Worm (Caenorhabditis elegans) whole organism, late embryonic: Measurements from ENCODE around the gene lgc-23.

ENCODE experiments used
- C38D4.7 ChIP-seq: fragments of 200-800 bp; sonication (Bioruptor generic); optimal IDR thresholded peaks from 2 replicates; lab custom pipeline; 2018; ENCODE audit warnings: mild to moderate bottlenecking, missing genetic modification characterization, moderate library complexity, missing compliant biosample characterization
- K02D7.2 ChIP-seq: sonication (generic microtip); optimal IDR thresholded peaks from 2 replicates; lab custom pipeline; 2017; ENCODE audit warnings: mild to moderate bottlenecking, missing genetic modification characterization, missing compliant biosample characterization
- K09A11.1 ChIP-seq: sonication (generic microtip); optimal IDR thresholded peaks from 2 replicates; lab custom pipeline; 2017; ENCODE audit warnings: antibody characterized with exemption, mild to moderate bottlenecking, missing genetic modification characterization, missing compliant biosample characterization; ENCODE audit not compliant: insufficient read depth
- T23F11.4 ChIP-seq: fragments of 200-800 bp; sonication (Bioruptor generic); optimal IDR thresholded peaks from 2 replicates; lab custom pipeline; 2018; ENCODE audit warnings: mild to moderate bottlenecking, missing genetic modification characterization, missing compliant biosample characterization
- Y22D7AL.16 ChIP-seq: sonication (generic microtip); optimal IDR thresholded peaks from 2 replicates; lab custom pipeline; 2016; ENCODE audit warnings: missing genetic modification characterization, missing compliant biosample characterization
- ama-1 ChIP-seq: fragments of 150-350 bp; optimal IDR thresholded peaks from 2 replicates; lab custom pipeline; 2014
- ceh-14 ChIP-seq: sonication (generic microtip); optimal IDR thresholded peaks from 2 replicates; lab custom pipeline; 2016; ENCODE audit warnings: missing genotype, missing genetic modification characterization, missing compliant biosample characterization
- ceh-19 ChIP-seq: fragments of 200-800 bp; sonication (Bioruptor generic); optimal IDR thresholded peaks from 2 replicates; lab custom pipeline; 2018; ENCODE audit warnings: mild to moderate bottlenecking, missing genetic modification characterization, missing compliant biosample characterization
- ceh-22 ChIP-seq: sonication (generic microtip); optimal IDR thresholded peaks from 2 replicates; lab custom pipeline; 2017; ENCODE audit warnings: missing biosample characterization, missing genetic modification characterization
- ceh-30 ChIP-seq: fragments of 150-350 bp; optimal IDR thresholded peaks from 2 replicates; lab custom pipeline; 2014; ENCODE audit warnings: missing biosample characterization, missing genetic modification characterization
- ceh-31 ChIP-seq: sonication (generic microtip); optimal IDR thresholded peaks from 2 replicates; lab custom pipeline; 2016; ENCODE audit warnings: missing genetic modification characterization, missing compliant biosample characterization
- ceh-34 ChIP-seq: sonication (generic microtip); optimal IDR thresholded peaks from 2 replicates; lab custom pipeline; 2016; ENCODE audit warnings: mild to moderate bottlenecking, missing genetic modification characterization, missing compliant biosample characterization
- ceh-48 ChIP-seq: sonication (generic microtip); optimal IDR thresholded peaks from 2 replicates; lab custom pipeline; 2016; ENCODE audit warnings: missing genetic modification characterization, inconsistent platforms, missing compliant biosample characterization
- ceh-6 ChIP-seq: fragments of 200-800 bp; sonication (Bioruptor generic); optimal IDR thresholded peaks from 2 replicates; lab custom pipeline; 2018; ENCODE audit warnings: mild to moderate bottlenecking, missing genetic modification characterization, missing compliant biosample characterization
- ceh-9 ChIP-seq: sonication (generic microtip); optimal IDR thresholded peaks from 2 replicates; lab custom pipeline; 2016; ENCODE audit warnings: mild to moderate bottlenecking, missing genetic modification characterization, inconsistent platforms, missing compliant biosample characterization
- dmd-4 ChIP-seq: sonication (generic microtip); optimal IDR thresholded peaks from 2 replicates; lab custom pipeline; 2016; ENCODE audit warnings: borderline replicate concordance, missing genetic modification characterization, missing compliant biosample characterization
- dve-1 ChIP-seq: sonication (generic microtip); optimal IDR thresholded peaks from 2 replicates; lab custom pipeline; 2017; ENCODE audit warnings: antibody characterized with exemption, mild to moderate bottlenecking, missing genetic modification characterization, missing compliant biosample characterization
- elt-2 ChIP-seq: sonication (generic microtip); optimal IDR thresholded peaks from 2 replicates; lab custom pipeline; 2016; ENCODE audit warnings: missing genetic modification reagents, missing genetic modification characterization, missing compliant biosample characterization
- elt-4 ChIP-seq: sonication (generic microtip); optimal IDR thresholded peaks from 2 replicates; lab custom pipeline; 2016; ENCODE audit warnings: missing genetic modification characterization, missing compliant biosample characterization
- ets-4 ChIP-seq: sonication (generic microtip); optimal IDR thresholded peaks from 2 replicates; lab custom pipeline; 2016; ENCODE audit warnings: missing genetic modification characterization, missing compliant biosample characterization
- eyg-1 ChIP-seq: sonication (generic microtip); optimal IDR thresholded peaks from 2 replicates; lab custom pipeline; 2016; ENCODE audit warnings: missing genotype, missing genetic modification characterization, missing compliant biosample characterization
- fkh-10 ChIP-seq: fragments of 150-350 bp; optimal IDR thresholded peaks from 2 replicates; lab custom pipeline; 2014; ENCODE audit warnings: missing biosample characterization, missing genetic modification reagents, missing genetic modification characterization
- gmeb-2 ChIP-seq: sonication (generic microtip); optimal IDR thresholded peaks from 2 replicates; lab custom pipeline; 2016; ENCODE audit warnings: missing genetic modification characterization, inconsistent platforms, missing compliant biosample characterization
- hlh-15 ChIP-seq: sonication (generic microtip); optimal IDR thresholded peaks from 2 replicates; lab custom pipeline; 2016; ENCODE audit warnings: missing genetic modification characterization, missing compliant biosample characterization
- hlh-30 ChIP-seq: sonication (generic microtip); optimal IDR thresholded peaks from 2 replicates; lab custom pipeline; 2017; ENCODE audit warnings: antibody characterized with exemption, missing genetic modification characterization, missing compliant biosample characterization; ENCODE audit not compliant: insufficient read depth
- lim-6 ChIP-seq: sonication (generic microtip); optimal IDR thresholded peaks from 2 replicates; lab custom pipeline; 2016; ENCODE audit warnings: missing genetic modification characterization, missing compliant biosample characterization
- lin-11 ChIP-seq: fragments of 200-800 bp; sonication (Bioruptor generic); optimal IDR thresholded peaks from 2 replicates; lab custom pipeline; 2018; ENCODE audit warnings: mild to moderate bottlenecking, missing genetic modification characterization, missing compliant biosample characterization
- nfya-1 ChIP-seq: sonication (generic microtip); optimal IDR thresholded peaks from 2 replicates; lab custom pipeline; 2017; ENCODE audit warnings: missing genetic modification characterization, mild to moderate bottlenecking, missing compliant biosample characterization, antibody characterized with exemption, moderate library complexity
- nhr-11 ChIP-seq: fragments of 150-350 bp; optimal IDR thresholded peaks from 2 replicates; lab custom pipeline; 2014; ENCODE audit warnings: missing biosample characterization, missing genetic modification characterization
- nhr-232 ChIP-seq: sonication (generic microtip); optimal IDR thresholded peaks from 2 replicates; lab custom pipeline; 2016; ENCODE audit warnings: missing genetic modification characterization, missing compliant biosample characterization
- odd-2 ChIP-seq: sonication (generic microtip); optimal IDR thresholded peaks from 2 replicates; lab custom pipeline; 2017; ENCODE audit warnings: antibody characterized with exemption, mild to moderate bottlenecking, missing genetic modification characterization, missing compliant biosample characterization
- pag-3 ChIP-seq: sonication (generic microtip); optimal IDR thresholded peaks from 2 replicates; lab custom pipeline; 2016; ENCODE audit warnings: missing compliant biosample characterization, missing genetic modification characterization, borderline replicate concordance
- pat-9 ChIP-seq: fragments of 200-800 bp; sonication (Bioruptor generic); optimal IDR thresholded peaks from 2 replicates; lab custom pipeline; 2018; ENCODE audit warnings: mild to moderate bottlenecking, missing genetic modification characterization, moderate library complexity, missing compliant biosample characterization
- pax-1 ChIP-seq: fragments of 150-350 bp; optimal IDR thresholded peaks from 2 replicates; lab custom pipeline; 2014; ENCODE audit warnings: missing biosample characterization, missing genetic modification characterization
- pha-2 ChIP-seq: sonication (generic microtip); optimal IDR thresholded peaks from 2 replicates; lab custom pipeline; 2017; ENCODE audit warnings: mild to moderate bottlenecking, missing genetic modification characterization, missing compliant biosample characterization
- pqm-1 ChIP-seq: sonication (generic microtip); optimal IDR thresholded peaks from 2 replicates; lab custom pipeline; 2016; ENCODE audit warnings: missing genetic modification characterization, missing compliant biosample characterization
- pros-1 ChIP-seq: fragments of 150-350 bp; optimal IDR thresholded peaks from 2 replicates; lab custom pipeline; 2014; ENCODE audit warnings: missing biosample characterization, missing genetic modification reagents, missing genetic modification characterization
- ref-2 ChIP-seq: sonication (generic microtip); optimal IDR thresholded peaks from 2 replicates; lab custom pipeline; 2016; ENCODE audit warnings: missing genetic modification characterization, missing compliant biosample characterization
- rnt-1 ChIP-seq: sonication (generic microtip); optimal IDR thresholded peaks from 2 replicates; lab custom pipeline; 2016; ENCODE audit warnings: missing genetic modification characterization, missing compliant biosample characterization
- sox-4 ChIP-seq: sonication (generic microtip); optimal IDR thresholded peaks from 2 replicates; lab custom pipeline; 2017; ENCODE audit warnings: mild to moderate bottlenecking, missing genetic modification characterization, inconsistent platforms, missing compliant biosample characterization
- syd-9 ChIP-seq: sonication (generic microtip); optimal IDR thresholded peaks from 2 replicates; lab custom pipeline; 2016; ENCODE audit warnings: mild to moderate bottlenecking, missing genetic modification characterization, moderate library complexity, missing compliant biosample characterization
- tbx-2 ChIP-seq: sonication (generic microtip); optimal IDR thresholded peaks from 2 replicates; lab custom pipeline; 2016; ENCODE audit warnings: missing genetic modification characterization, missing compliant biosample characterization
- tbx-7 ChIP-seq: sonication (generic microtip); optimal IDR thresholded peaks from 2 replicates; lab custom pipeline; 2016; ENCODE audit warnings: missing genotype, missing genetic modification characterization, missing compliant biosample characterization
- ttx-3 ChIP-seq: sonication (generic microtip); optimal IDR thresholded peaks from 2 replicates; lab custom pipeline; 2016; ENCODE audit warnings: missing genetic modification reagents, missing genetic modification characterization, missing compliant biosample characterization
- unc-3 ChIP-seq, 2 experiments: fragments of 200-800 bp in 1 of 2; sonication (Bioruptor generic) in 1 of 2; sonication (generic microtip) in 1 of 2; conservative IDR thresholded peaks in 1 of 2; optimal IDR thresholded peaks in 1 of 2; 2 replicates each; pipeline versions ENCODE4 v1.3.6 to Lab custom; 2016 to 2022; ENCODE audit warnings: missing compliant biosample characterization in 2 of 2, missing genetic modification characterization in 2 of 2, missing genetic modification reagents in 1 of 2
- unc-42 ChIP-seq: sonication (generic microtip); optimal IDR thresholded peaks from 2 replicates; lab custom pipeline; 2016; ENCODE audit warnings: missing genotype, missing genetic modification characterization, missing compliant biosample characterization
- unc-55 ChIP-seq: sonication (generic microtip); optimal IDR thresholded peaks from 2 replicates; lab custom pipeline; 2017; ENCODE audit warnings: missing biosample characterization, missing genetic modification reagents, missing genetic modification characterization
- zip-5 ChIP-seq: sonication (generic microtip); optimal IDR thresholded peaks from 2 replicates; lab custom pipeline; 2016; ENCODE audit warnings: missing genetic modification characterization, missing compliant biosample characterization
- ztf-16 ChIP-seq: sonication (generic microtip); optimal IDR thresholded peaks from 2 replicates; lab custom pipeline; 2017; ENCODE audit warnings: missing genetic modification characterization, missing compliant biosample characterization

lgc-23 gene

ce11 chrX:12064908-12065307 is at the start of gene lgc-23:
lgc-23 (plus strand) TSS chrX:12065208.
- TF ChIP-seq pat-9 (tag; lab: Kevin White, UChicago) (no peak), unc-42 (tag; lab: Kevin White, UChicago) (no peak), dmd-4 (no peak), pqm-1 (tag; lab: Kevin White, UChicago) (no peak), nhr-232 (tag; lab: Kevin White, UChicago) (no peak), ceh-31 (tag; lab: Kevin White, UChicago) (no peak), ceh-22 (tag; lab: Kevin White, UChicago) (no peak), gmeb-2 (no peak), K02D7.2 (tag; lab: Kevin White, UChicago) (no peak), ttx-3 (no peak), zip-5 (tag; lab: Kevin White, UChicago) (no peak), ceh-30 (no peak), ceh-9 (tag; lab: Kevin White, UChicago) (no peak), elt-2 (tag; lab: Kevin White, UChicago) (no peak), K09A11.1 (no peak)

ce11 chrX:12017908-12018479 is 47.0 kb upstream of the lgc-23 start, which contains the start of the genes nmat-1 and ucr-2.1:
nmat-1 (minus strand) TSS chrX:12018043.
ucr-2.1 (plus strand) TSS chrX:12018429.
- TF ChIP-seq elt-4 (tag; lab: Kevin White, UChicago) = no peak
- TF ChIP-seq sox-4 (tag; lab: Kevin White, UChicago) = no peak
- TF ChIP-seq tbx-7 = no peak
- TF ChIP-seq ceh-31 (tag; lab: Kevin White, UChicago) = peak; percentile 74
- no peak for TF ChIP-seq pax-1 (tag; lab: Kevin White, UChicago)
- TF ChIP-seq pros-1 = no peak
- TF ChIP-seq ceh-48 (tag; lab: Kevin White, UChicago) = peak; percentile 29
- peak; percentile 45 for TF ChIP-seq unc-55 (GFP tag; lab: Kevin White, UChicago)
- TF ChIP-seq ceh-14 (tag; lab: Kevin White, UChicago) = peak; percentile 62
- peak; percentile 46 for TF ChIP-seq ets-4 (tag; lab: Kevin White, UChicago)
- TF ChIP-seq pqm-1 (tag; lab: Kevin White, UChicago) = peak; percentile 18
- no peak for TF ChIP-seq ceh-22 (tag; lab: Kevin White, UChicago)
- TF ChIP-seq dve-1 (tag; lab: Kevin White, UChicago) = peak; percentile 37
- TF ChIP-seq nhr-11 = no peak
- no peak for TF ChIP-seq ceh-9 (tag; lab: Kevin White, UChicago)
- peak; percentile 33 for TF ChIP-seq unc-42 (tag; lab: Kevin White, UChicago)
- peak; percentile 35 for TF ChIP-seq rnt-1 (tag; lab: Kevin White, UChicago)
- TF ChIP-seq gmeb-2 = no peak
- TF ChIP-seq odd-2 (tag; lab: Kevin White, UChicago) = no peak
- TF ChIP-seq hlh-15 = no peak
- TF ChIP-seq zip-5 (tag; lab: Kevin White, UChicago) = no peak
- no peak for TF ChIP-seq K02D7.2 (tag; lab: Kevin White, UChicago)
- peak; percentile 66 for TF ChIP-seq hlh-30 (tag; lab: Kevin White, UChicago)
- TF ChIP-seq pag-3 (tag; lab: Kevin White, UChicago) = no peak
- no peak for TF ChIP-seq Y22D7AL.16 (tag; lab: Kevin White, UChicago)
- peak; percentile 11 for TF ChIP-seq pha-2 (tag; lab: Kevin White, UChicago)
- TF ChIP-seq ref-2 (tag; lab: Kevin White, UChicago) = peak; percentile 98
- TF ChIP-seq dmd-4 = no peak
- TF ChIP-seq eyg-1 (tag; lab: Kevin White, UChicago) = no peak
- no peak for TF ChIP-seq lin-11 (tag; lab: Kevin White, UChicago)
- no peak for TF ChIP-seq unc-3 (GFP tag; conservative IDR thresholded peaks at IDR 0.05; lab: Robert Waterston, UW)
- peak; percentile 18 for TF ChIP-seq unc-3 (tag; optimal IDR thresholded peaks at IDR 0.05; lab: Kevin White, UChicago)
- TF ChIP-seq tbx-2 (tag; lab: Kevin White, UChicago) = peak; percentile 54
- peak; percentile 9 for TF ChIP-seq ztf-16 (tag; lab: Kevin White, UChicago)
- TF ChIP-seq ceh-19 (GFP tag; lab: Kevin White, UChicago) = no peak
- no peak for TF ChIP-seq C38D4.7 (GFP tag; lab: Kevin White, UChicago)
- TF ChIP-seq lim-6 (tag; lab: Kevin White, UChicago) = no peak
- no peak for TF ChIP-seq syd-9 (tag; lab: Kevin White, UChicago)
- no peak for TF ChIP-seq ama-1 (lab: Kevin White, UChicago)
- no peak for TF ChIP-seq ceh-6 (GFP tag; lab: Kevin White, UChicago)
- TF ChIP-seq nfya-1 (tag; lab: Kevin White, UChicago) = peak; percentile 37
- no peak for TF ChIP-seq fkh-10 (GFP tag; lab: Kevin White, UChicago)
- no peak for TF ChIP-seq T23F11.4 (GFP tag; lab: Kevin White, UChicago)
- peak; percentile 12 for TF ChIP-seq ceh-34 (tag; lab: Kevin White, UChicago)
